Worm (Caenorhabditis elegans): ENCODE data around the gene flp-20.

Gene flp-20

ce11 chrX:9314397-9314796 lies 35.3 kb downstream of the flp-20 start, which contains the start of gene ttr-38:
Gene ttr-38 (minus strand): TSS chrX:9314497.
- TF ChIP-seq ref-1 (GFP tag; conservative IDR thresholded peaks at IDR 0.05): no peak
- no peak for TF ChIP-seq klf-2 (GFP tag; conservative IDR thresholded peaks at IDR 0.05)
- no peak for TF ChIP-seq ztf-23 (GFP tag; IDR thresholded peaks at IDR 0.05)
- no peak for TF ChIP-seq tab-1 (GFP tag; IDR thresholded peaks at IDR 0.05)
- no peak for TF ChIP-seq cog-1 (tag; optimal IDR thresholded peaks at IDR 0.05)
- TF ChIP-seq T22C8.4 (GFP tag; IDR thresholded peaks at IDR 0.05): no peak
- TF ChIP-seq flt-1 (GFP tag; IDR thresholded peaks at IDR 0.05): no peak
- no peak for TF ChIP-seq med-1 (GFP tag; optimal IDR thresholded peaks at IDR 0.05; ENCODE audit: insufficient read depth)
- no peak for TF ChIP-seq ztf-29 (GFP tag; IDR thresholded peaks at IDR 0.05)

ce11 chrX:9311225-9311624 lies 38.5 kb downstream of the flp-20 start, which contains the start of gene H29C22.1:
Gene H29C22.1 (minus strand): TSS chrX:9311325.
- TF ChIP-seq med-1 (GFP tag; optimal IDR thresholded peaks at IDR 0.05; ENCODE audit: insufficient read depth) (no peak), flt-1 (GFP tag; IDR thresholded peaks at IDR 0.05) (no peak), T22C8.4 (GFP tag; IDR thresholded peaks at IDR 0.05) (no peak), tab-1 (GFP tag; IDR thresholded peaks at IDR 0.05) (no peak), klf-2 (GFP tag; conservative IDR thresholded peaks at IDR 0.05) (no peak), ref-1 (GFP tag; conservative IDR thresholded peaks at IDR 0.05) (no peak), cog-1 (tag; optimal IDR thresholded peaks at IDR 0.05) (no peak), ztf-29 (GFP tag; IDR thresholded peaks at IDR 0.05) (no peak), ztf-23 (GFP tag; IDR thresholded peaks at IDR 0.05) (no peak)

ce11 chrX:9303422-9303821 lies 46.3 kb downstream of the flp-20 start, which contains the start of gene tmc-2:
Gene tmc-2 (plus strand): TSS chrX:9303722.
- no peak for TF ChIP-seq med-1 (GFP tag; optimal IDR thresholded peaks at IDR 0.05; ENCODE audit: insufficient read depth)
- TF ChIP-seq ztf-29 (GFP tag; IDR thresholded peaks at IDR 0.05): no peak
- TF ChIP-seq flt-1 (GFP tag; IDR thresholded peaks at IDR 0.05): no peak

- TF ChIP-seq flt-1 (GFP tag; IDR thresholded peaks at IDR 0.05) (no peak), T22C8.4 (GFP tag; IDR thresholded peaks at IDR 0.05) (no peak), ztf-29 (GFP tag; IDR thresholded peaks at IDR 0.05) (no peak), ztf-23 (GFP tag; IDR thresholded peaks at IDR 0.05) (no peak), med-1 (GFP tag; optimal IDR thresholded peaks at IDR 0.05; ENCODE audit: insufficient read depth) (no peak), tab-1 (GFP tag; IDR thresholded peaks at IDR 0.05) (no peak), klf-2 (GFP tag; conservative IDR thresholded peaks at IDR 0.05) (no peak), cog-1 (tag; optimal IDR thresholded peaks at IDR 0.05) (no peak), ref-1 (GFP tag; conservative IDR thresholded peaks at IDR 0.05) (no peak)
Measured at ce11 chrX:9302763-9303162, 46.9 kb downstream of the flp-20 start.

- TF ChIP-seq flt-1 (GFP tag; IDR thresholded peaks at IDR 0.05) (no peak), tab-1 (GFP tag; IDR thresholded peaks at IDR 0.05) (no peak), ztf-23 (GFP tag; IDR thresholded peaks at IDR 0.05) (no peak), cog-1 (tag; optimal IDR thresholded peaks at IDR 0.05) (no peak), ztf-29 (GFP tag; IDR thresholded peaks at IDR 0.05) (no peak), ref-1 (GFP tag; conservative IDR thresholded peaks at IDR 0.05) (no peak), med-1 (GFP tag; optimal IDR thresholded peaks at IDR 0.05; ENCODE audit: insufficient read depth) (no peak), klf-2 (GFP tag; conservative IDR thresholded peaks at IDR 0.05) (no peak), T22C8.4 (GFP tag; IDR thresholded peaks at IDR 0.05) (no peak)
Measured at ce11 chrX:9300379-9300778, 49.3 kb downstream of the flp-20 start.
